Worm (Caenorhabditis elegans): ENCODE measurements around the gene F47C12.13.

DNA sequence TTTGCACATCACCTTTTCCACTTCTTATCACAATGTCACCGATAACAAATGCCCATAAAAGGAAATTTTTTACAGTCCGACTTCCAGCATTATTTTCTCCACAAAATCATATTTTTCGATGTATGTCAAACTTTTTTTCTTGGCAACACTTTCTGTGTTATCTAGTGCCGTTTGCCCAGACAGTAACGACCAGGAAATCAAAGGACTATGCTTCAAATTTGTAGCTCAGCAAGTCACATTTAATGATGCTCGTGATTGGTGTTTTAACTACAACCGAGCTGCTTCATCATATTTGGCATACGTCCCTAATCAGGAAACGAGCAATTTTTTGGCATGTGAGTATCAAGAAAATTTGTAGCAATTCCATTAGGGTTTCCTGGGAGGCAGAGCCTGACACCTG lies 30.7 kb downstream of the F47C12.13 start:
- TF ChIP-seq nfya-1 (tag; optimal IDR thresholded peaks at IDR 0.05) (no peak), elt-2 (tag; optimal IDR thresholded peaks at IDR 0.05) (no peak), pqm-1 (tag; optimal IDR thresholded peaks at IDR 0.05) (no peak), unc-3 (GFP tag; conservative IDR thresholded peaks at IDR 0.05) (no peak), unc-3 (tag; optimal IDR thresholded peaks at IDR 0.05) (no peak), zip-5 (tag; optimal IDR thresholded peaks at IDR 0.05) (no peak), K02D7.2 (tag; optimal IDR thresholded peaks at IDR 0.05) (no peak), ceh-18 (tag; optimal IDR thresholded peaks at IDR 0.05) (no peak), che-1 (tag; optimal IDR thresholded peaks at IDR 0.05) (no peak), ama-1 (optimal IDR thresholded peaks at IDR 0.05) (no peak), fax-1 (tag; optimal IDR thresholded peaks at IDR 0.05) (no peak), ztf-16 (tag; optimal IDR thresholded peaks at IDR 0.05) (no peak), tbx-2 (tag; optimal IDR thresholded peaks at IDR 0.05) (no peak), Y22D7AL.16 (tag; optimal IDR thresholded peaks at IDR 0.05) (no peak)

All from whole organism, late embryonic.